Worm (Caenorhabditis elegans) whole organism, L2 larva: ENCODE measurements around the gene oac-50.

Experiments
- F13H6.1 ChIP-seq: sonication (generic microtip); optimal IDR thresholded peaks from 2 replicates; lab custom pipeline; 2016; ENCODE audit warnings: missing genetic modification characterization, missing compliant biosample characterization
- fos-1 ChIP-seq: fragments of 150-350 bp; optimal IDR thresholded peaks from 2 replicates; lab custom pipeline; 2014; ENCODE audit warnings: missing biosample characterization, missing genetic modification characterization
- lin-13 ChIP-seq: fragments of 150-350 bp; optimal IDR thresholded peaks from 2 replicates; lab custom pipeline; 2014; ENCODE audit warnings: missing biosample characterization, missing genetic modification reagents, missing genetic modification characterization
- mdl-1 ChIP-seq, 2 experiments: fragments of 150-350 bp in 1 of 2; sonication (generic microtip) in 1 of 2; optimal IDR thresholded peaks; 2 replicates each; lab custom pipeline; 2017; ENCODE audit warnings: missing biosample characterization in 2 of 2, missing genetic modification characterization in 2 of 2
- nhr-129 ChIP-seq: fragments of 150-350 bp; optimal IDR thresholded peaks from 2 replicates; lab custom pipeline; 2014; ENCODE audit warnings: missing biosample characterization, missing genetic modification characterization
- skn-1 ChIP-seq: sonication (generic microtip); optimal IDR thresholded peaks from 2 replicates; lab custom pipeline; 2017; ENCODE audit warnings: missing biosample characterization, missing genetic modification characterization
- unc-62 ChIP-seq: fragments of 150-350 bp; optimal IDR thresholded peaks from 2 replicates; lab custom pipeline; 2014; ENCODE audit warnings: missing biosample characterization, missing genetic modification reagents, missing genetic modification characterization

- TF ChIP-seq fos-1: peak; percentile 76
- peak in 1 of 2 experiments; percentile 7 for TF ChIP-seq mdl-1 (tag; optimal IDR thresholded peaks at IDR 0.05; lab: Kevin White, UChicago)
- no peak for TF ChIP-seq nhr-129 (tag; lab: Kevin White, UChicago)
- no peak for TF ChIP-seq skn-1 (tag; lab: Kevin White, UChicago)
- TF ChIP-seq unc-62 (GFP tag; lab: Kevin White, UChicago): no peak
- TF ChIP-seq lin-13: no peak
- no peak for TF ChIP-seq F13H6.1 (tag; lab: Kevin White, UChicago)
These were observed 12.5 kb upstream of the oac-50 start for ce11 chrV:9085845-9086244.
